Fruit fly (Drosophila melanogaster): ENCODE data around the gene rho-6.

The rho-6 gene

dm6 chr2L:12087442-12087841 is 45.8 kb downstream of the rho-6 start:
- no peak for TF ChIP-seq toe (GFP tag; optimal IDR thresholded peaks at IDR 0.05)
- no peak for TF ChIP-seq kay (GFP tag; ENCODE audit: borderline replicate concordance)
- no peak for TF ChIP-seq cnc (optimal IDR thresholded peaks at IDR 0.05)
- TF ChIP-seq CG1620 (GFP tag; optimal IDR thresholded peaks at IDR 0.05): no peak
- TF ChIP-seq Crg-1 (GFP tag; optimal IDR thresholded peaks at IDR 0.05): no peak

dm6 chr2L:12085619-12086171 is 47.5 kb downstream of the rho-6 start, which contains the start of gene prd:
Gene prd, minus strand, starts transcription at chr2L:12085827.
- TF ChIP-seq pad (GFP tag; optimal IDR thresholded peaks at IDR 0.05) (no peak), cic (GFP tag; optimal IDR thresholded peaks at IDR 0.05) (no peak), Mnt (GFP tag; optimal IDR thresholded peaks at IDR 0.05) (no peak), Hr96 (GFP tag; optimal IDR thresholded peaks at IDR 0.05) (no peak), Crg-1 (GFP tag; optimal IDR thresholded peaks at IDR 0.05) (no peak), CG5204 (GFP tag; optimal IDR thresholded peaks at IDR 0.05) (no peak), kay (GFP tag; ENCODE audit: borderline replicate concordance) (no peak), CG7101 (tag; optimal IDR thresholded peaks at IDR 0.05) (no peak), toe (GFP tag; optimal IDR thresholded peaks at IDR 0.05) (no peak), CG7045 (GFP tag; optimal IDR thresholded peaks at IDR 0.05) (no peak)

- TF ChIP-seq CG1620 (GFP tag; optimal IDR thresholded peaks at IDR 0.05): no peak
- no peak for TF ChIP-seq kay (GFP tag; ENCODE audit: borderline replicate concordance)
- TF ChIP-seq Crg-1 (GFP tag; optimal IDR thresholded peaks at IDR 0.05): no peak
- no peak for TF ChIP-seq CG14711 (tag; optimal IDR thresholded peaks at IDR 0.05)
- no peak for TF ChIP-seq Mnt (GFP tag; optimal IDR thresholded peaks at IDR 0.05)
- TF ChIP-seq CG7045 (GFP tag; optimal IDR thresholded peaks at IDR 0.05): no peak
- no peak for TF ChIP-seq pad (GFP tag; optimal IDR thresholded peaks at IDR 0.05)
- no peak for TF ChIP-seq CG11617 (GFP tag; optimal IDR thresholded peaks at IDR 0.05)
- no peak for TF ChIP-seq toe (GFP tag; optimal IDR thresholded peaks at IDR 0.05)
- no peak for TF ChIP-seq Clk (GFP tag; optimal IDR thresholded peaks at IDR 0.05)
- TF ChIP-seq CG5204 (GFP tag; optimal IDR thresholded peaks at IDR 0.05): no peak
- TF ChIP-seq bab1 (GFP tag; optimal IDR thresholded peaks at IDR 0.05): no peak
- TF ChIP-seq cic (GFP tag; optimal IDR thresholded peaks at IDR 0.05): no peak
- no peak for TF ChIP-seq CG33017 (tag; optimal IDR thresholded peaks at IDR 0.05)
- TF ChIP-seq cnc (optimal IDR thresholded peaks at IDR 0.05): no peak
Observed at dm6 chr2L:12085010-12085409, 48.2 kb downstream of the rho-6 start.

- no peak for TF ChIP-seq bab1 (GFP tag; optimal IDR thresholded peaks at IDR 0.05)
- TF ChIP-seq CG5204 (GFP tag; optimal IDR thresholded peaks at IDR 0.05): no peak
- no peak for TF ChIP-seq Crg-1 (GFP tag; optimal IDR thresholded peaks at IDR 0.05)
- no peak for TF ChIP-seq CG11617 (GFP tag; optimal IDR thresholded peaks at IDR 0.05)
- TF ChIP-seq ovo (GFP tag; optimal IDR thresholded peaks at IDR 0.05): no peak
- no peak for TF ChIP-seq Hr96 (GFP tag; optimal IDR thresholded peaks at IDR 0.05)
- no peak for TF ChIP-seq CG33017 (tag; optimal IDR thresholded peaks at IDR 0.05)
- TF ChIP-seq tj (GFP tag; optimal IDR thresholded peaks at IDR 0.05): no peak
- TF ChIP-seq toe (GFP tag; optimal IDR thresholded peaks at IDR 0.05): no peak
Observed at dm6 chr2L:12081118-12081665, 52.0 kb downstream of the rho-6 start.

All from whole organism, adult.